Fruit fly (Drosophila melanogaster): ENCODE measurements around the gene Jon99Cii.

Jon99Cii gene

dm6 chr3R:29899635-29900034 lies 24.8 kb downstream of the Jon99Cii start:
- TF ChIP-seq CG8478 (optimal IDR thresholded peaks at IDR 0.05) (no peak), CTCF (optimal IDR thresholded peaks at IDR 0.05) (no peak)

- TF ChIP-seq CG8478 (optimal IDR thresholded peaks at IDR 0.05) = no peak
- no peak for TF ChIP-seq CTCF (optimal IDR thresholded peaks at IDR 0.05)
These were observed 25.8 kb downstream of the Jon99Cii start for dm6 chr3R:29898588-29898987.

- no peak for TF ChIP-seq CTCF (optimal IDR thresholded peaks at IDR 0.05)
- TF ChIP-seq CG8478 (optimal IDR thresholded peaks at IDR 0.05) = no peak
These were observed 30.0 kb downstream of the Jon99Cii start for dm6 chr3R:29894393-29894792.

dm6 chr3R:29893030-29893429 lies 31.4 kb downstream of the Jon99Cii start:
- TF ChIP-seq CG8478 (optimal IDR thresholded peaks at IDR 0.05) (no peak), CTCF (optimal IDR thresholded peaks at IDR 0.05) (no peak)

- no peak for TF ChIP-seq CG8478 (optimal IDR thresholded peaks at IDR 0.05)
- no peak for TF ChIP-seq CTCF (optimal IDR thresholded peaks at IDR 0.05)
These were observed 33.2 kb downstream of the Jon99Cii start for dm6 chr3R:29891183-29891582.

dm6 chr3R:29880306-29880705 lies 44.1 kb downstream of the Jon99Cii start:
- TF ChIP-seq CTCF (optimal IDR thresholded peaks at IDR 0.05) (no peak), CG8478 (optimal IDR thresholded peaks at IDR 0.05) (no peak)

dm6 chr3R:29876733-29877193 lies 47.7 kb downstream of the Jon99Cii start, which contains the start of gene CG31038:
Gene CG31038 (plus strand): TSS chr3R:29877059.
- TF ChIP-seq CTCF (optimal IDR thresholded peaks at IDR 0.05) (peak in 1 of 2 experiments; percentile 16), CG8478 (optimal IDR thresholded peaks at IDR 0.05) (no peak)

dm6 chr3R:29876232-29876631 lies 48.2 kb downstream of the Jon99Cii start:
- TF ChIP-seq CTCF (optimal IDR thresholded peaks at IDR 0.05) (no peak), CG8478 (optimal IDR thresholded peaks at IDR 0.05) (no peak)

dm6 chr3R:29875830-29876229 lies 48.6 kb downstream of the Jon99Cii start:
- TF ChIP-seq CG8478 (optimal IDR thresholded peaks at IDR 0.05) (no peak), CTCF (optimal IDR thresholded peaks at IDR 0.05) (no peak)

Measured in S2 (cell line).